Fruit fly (Drosophila melanogaster): ENCODE results near the gene CG4287.
A peak's percentile ranks its signal among the peaks of the same experiment; 100 is the strongest.

The CG4287 gene

DNA sequence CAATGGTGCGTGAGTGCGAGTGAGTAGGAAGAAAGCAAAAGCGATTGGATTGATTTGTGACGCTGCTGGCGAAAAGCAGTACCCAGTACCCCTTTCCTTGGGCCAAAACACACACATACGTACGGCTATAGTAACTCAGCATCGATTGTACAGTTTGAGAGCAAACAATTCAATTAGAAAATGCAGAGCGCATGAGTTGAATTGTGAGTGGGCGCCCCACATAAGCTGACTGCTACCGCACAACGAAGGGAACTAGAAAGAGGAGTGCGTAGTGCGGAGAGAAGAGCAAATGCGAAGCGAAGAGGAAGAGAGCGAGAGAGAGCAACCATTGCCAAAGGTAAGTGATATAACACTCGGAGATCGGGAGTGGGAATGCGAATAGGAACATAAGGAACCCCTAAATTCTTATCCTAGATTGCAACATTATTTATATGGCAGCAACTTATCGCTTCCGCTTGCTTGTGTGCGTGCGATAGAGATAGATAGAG lies 9.9 kb upstream of the CG4287 start (continued):
- TF ChIP-seq CG34376 (GFP tag; optimal IDR thresholded peaks at IDR 0.05) (peak; percentile 76), CG9932 (GFP tag; IDR thresholded peaks at IDR 0.05) (no peak), CG8765 (GFP tag; IDR thresholded peaks at IDR 0.05) (no peak), HLH3B (GFP tag; IDR thresholded peaks at IDR 0.05) (no peak), CG10366 (GFP tag; IDR thresholded peaks at IDR 0.05) (no peak), Hey (tag; optimal IDR thresholded peaks at IDR 0.05) (peak; percentile 29), hbn (GFP tag; IDR thresholded peaks at IDR 0.05; ENCODE audit: partially characterized antibody) (no peak), sug (tag; optimal IDR thresholded peaks at IDR 0.05) (peak; percentile 49), CG7987 (GFP tag; optimal IDR thresholded peaks at IDR 0.05) (peak; percentile 62), chif (GFP tag; optimal IDR thresholded peaks at IDR 0.05) (no peak), CG4820 (GFP tag; optimal IDR thresholded peaks at IDR 0.05) (no peak), CG14441 (GFP tag; IDR thresholded peaks at IDR 0.05) (no peak), sima (GFP tag; optimal IDR thresholded peaks at IDR 0.05) (no peak), CG4360 (GFP tag; IDR thresholded peaks at IDR 0.05) (no peak), MTF-1 (GFP tag; optimal IDR thresholded peaks at IDR 0.05; ENCODE audit: borderline replicate concordance) (no peak), p53 (GFP tag; optimal IDR thresholded peaks at IDR 0.05) (no peak), Side (GFP tag; optimal IDR thresholded peaks at IDR 0.05) (no peak), gsb-n (tag; optimal IDR thresholded peaks at IDR 0.05) (no peak), GATAe (GFP tag; conservative IDR thresholded peaks at IDR 0.05) (no peak), nom (GFP tag; optimal IDR thresholded peaks at IDR 0.05) (peak; percentile 47), C15 (GFP tag; IDR thresholded peaks at IDR 0.05) (no peak), CG6254 (GFP tag; optimal IDR thresholded peaks at IDR 0.05) (no peak), dmrt99B (tag; optimal IDR thresholded peaks at IDR 0.05) (no peak), Mad (GFP tag; optimal IDR thresholded peaks at IDR 0.05) (peak; percentile 19), crp (GFP tag; optimal IDR thresholded peaks at IDR 0.05) (no peak), onecut (GFP tag; IDR thresholded peaks at IDR 0.05) (peak; percentile 84), slp2 (GFP tag; optimal IDR thresholded peaks at IDR 0.05) (peak; percentile 17), CG4424 (GFP tag; optimal IDR thresholded peaks at IDR 0.05) (no peak), CG8290 (GFP tag; optimal IDR thresholded peaks at IDR 0.05) (no peak), CG8290 (tag; optimal IDR thresholded peaks at IDR 0.05) (peak in 1 of 2 experiments; percentile 67), CG10654 (GFP tag; optimal IDR thresholded peaks at IDR 0.05) (no peak), Xrp1 (GFP tag; IDR thresholded peaks at IDR 0.05) (no peak), Hand (GFP tag; optimal IDR thresholded peaks at IDR 0.05) (no peak), CG4404 (GFP tag; IDR thresholded peaks at IDR 0.05) (no peak), NC2β (GFP tag; optimal IDR thresholded peaks at IDR 0.05) (no peak), CG4854 (GFP tag; optimal IDR thresholded peaks at IDR 0.05) (no peak), stwl (tag; optimal IDR thresholded peaks at IDR 0.05) (peak; percentile 47), Pdp1 (GFP tag; optimal IDR thresholded peaks at IDR 0.05) (peak in 1 of 2 experiments; percentile 60), Jarid2 (GFP tag; optimal IDR thresholded peaks at IDR 0.05) (no peak), CG12769 (tag; optimal IDR thresholded peaks at IDR 0.05) (peak; percentile 93), unpg (GFP tag; optimal IDR thresholded peaks at IDR 0.05) (no peak), shn (GFP tag; optimal IDR thresholded peaks at IDR 0.05) (no peak), CG11695 (GFP tag; IDR thresholded peaks at IDR 0.05) (no peak), fd102C (GFP tag; optimal IDR thresholded peaks at IDR 0.05) (no peak), dmrt11E (tag; optimal IDR thresholded peaks at IDR 0.05) (no peak), ro (GFP tag; IDR thresholded peaks at IDR 0.05) (no peak), grau (tag; optimal IDR thresholded peaks at IDR 0.05) (no peak), usp (GFP tag; optimal IDR thresholded peaks at IDR 0.05) (no peak), Sox102F (GFP tag; optimal IDR thresholded peaks at IDR 0.05) (no peak), otp (GFP tag; IDR thresholded peaks at IDR 0.05) (no peak), HLH54F (GFP tag; optimal IDR thresholded peaks at IDR 0.05) (no peak), CG12236 (GFP tag; optimal IDR thresholded peaks at IDR 0.05) (no peak)
